Worm (Caenorhabditis elegans) whole organism, mixed stage, embryonic: Measurements from ENCODE around the gene T06E8.2.

Source experiments
- M03D4.4 ChIP-seq: sonication (generic microtip); optimal IDR thresholded peaks from 2 replicates; lab custom pipeline; 2017; ENCODE audit warnings: mild to moderate bottlenecking, missing genetic modification characterization, missing compliant biosample characterization
- bed-3 ChIP-seq: fragments of 200-800 bp; sonication (Bioruptor generic); optimal IDR thresholded peaks from 3 replicates; lab custom pipeline; 2018; ENCODE audit warnings: mild to moderate bottlenecking, missing genetic modification characterization, moderate library complexity, missing compliant biosample characterization
- blmp-1 ChIP-seq: fragments of 150-350 bp; optimal IDR thresholded peaks from 2 replicates; lab custom pipeline; 2014; ENCODE audit warnings: missing biosample characterization, missing genetic modification characterization
- ceh-39 ChIP-seq: fragments of 150-350 bp; optimal IDR thresholded peaks from 2 replicates; lab custom pipeline; 2014; ENCODE audit warnings: missing biosample characterization, missing genetic modification characterization
- ceh-43 ChIP-seq: fragments of 200-800 bp; sonication (Bioruptor generic); optimal IDR thresholded peaks from 2 replicates; lab custom pipeline; 2018; ENCODE audit warnings: mild to moderate bottlenecking, missing genetic modification characterization, moderate library complexity, missing compliant biosample characterization
- ceh-83 ChIP-seq: fragments of 200-800 bp; sonication (Bioruptor generic); optimal IDR thresholded peaks from 2 replicates; lab custom pipeline; 2018; ENCODE audit warnings: mild to moderate bottlenecking, missing genetic modification characterization, missing compliant biosample characterization
- ces-1 ChIP-seq: fragments of 150-350 bp; optimal IDR thresholded peaks from 2 replicates; lab custom pipeline; 2014; ENCODE audit warnings: missing biosample characterization, missing genetic modification reagents, missing genetic modification characterization
- cnd-1 ChIP-seq: fragments of 200-800 bp; sonication (Bioruptor generic); optimal IDR thresholded peaks from 2 replicates; lab custom pipeline; 2018; ENCODE audit warnings: mild to moderate bottlenecking, missing genetic modification characterization, missing compliant biosample characterization
- drap-1 ChIP-seq: fragments of 200-800 bp; sonication (Bioruptor generic); optimal IDR thresholded peaks from 3 replicates; lab custom pipeline; 2018; ENCODE audit warnings: mild to moderate bottlenecking, missing genetic modification characterization, missing compliant biosample characterization
- elt-1 ChIP-seq: sonication (generic microtip); optimal IDR thresholded peaks from 2 replicates; lab custom pipeline; 2017; ENCODE audit warnings: missing genetic modification characterization, mild to moderate bottlenecking, missing compliant biosample characterization, antibody characterized with exemption, moderate library complexity, borderline replicate concordance; ENCODE audit not compliant: insufficient read depth
- elt-3 ChIP-seq: fragments of 150-350 bp; optimal IDR thresholded peaks from 2 replicates; lab custom pipeline; 2014; ENCODE audit warnings: missing biosample characterization, missing genetic modification characterization
- flh-1 ChIP-seq: fragments of 200-800 bp; sonication (Bioruptor generic); optimal IDR thresholded peaks from 2 replicates; lab custom pipeline; 2018; ENCODE audit warnings: mild to moderate bottlenecking, missing genetic modification characterization, moderate library complexity, missing compliant biosample characterization
- ham-2 ChIP-seq: fragments of 200-800 bp; sonication (Bioruptor generic); optimal IDR thresholded peaks from 2 replicates; lab custom pipeline; 2018; ENCODE audit warnings: mild to moderate bottlenecking, missing genetic modification characterization, missing compliant biosample characterization
- hlh-1 ChIP-seq: fragments of 150-350 bp; optimal IDR thresholded peaks from 2 replicates; lab custom pipeline; 2014; ENCODE audit warnings: missing biosample characterization, missing genetic modification reagents, missing genetic modification characterization
- lin-13 ChIP-seq: fragments of 150-350 bp; optimal IDR thresholded peaks from 2 replicates; lab custom pipeline; 2014; ENCODE audit warnings: missing biosample characterization, missing genetic modification characterization
- lin-32 ChIP-seq: fragments of 200-800 bp; sonication (Bioruptor generic); optimal IDR thresholded peaks from 2 replicates; lab custom pipeline; 2018; ENCODE audit warnings: mild to moderate bottlenecking, missing genetic modification characterization, missing compliant biosample characterization
- lsy-2 ChIP-seq: fragments of 150-350 bp; optimal IDR thresholded peaks from 2 replicates; lab custom pipeline; 2014; ENCODE audit warnings: missing biosample characterization, missing genetic modification characterization
- mab-5 ChIP-seq: fragments of 150-350 bp; optimal IDR thresholded peaks from 2 replicates; lab custom pipeline; 2014; ENCODE audit warnings: missing biosample characterization, missing genetic modification characterization
- mep-1 ChIP-seq: fragments of 150-350 bp; optimal IDR thresholded peaks from 2 replicates; lab custom pipeline; 2017; ENCODE audit warnings: missing biosample characterization, missing genetic modification reagents, missing genetic modification characterization, inconsistent platforms
- mls-2 ChIP-seq: sonication (generic microtip); optimal IDR thresholded peaks from 2 replicates; lab custom pipeline; 2016; ENCODE audit warnings: mild to moderate bottlenecking, missing genetic modification characterization, moderate library complexity, missing compliant biosample characterization
- nhr-12 ChIP-seq: fragments of 150-350 bp; optimal IDR thresholded peaks from 2 replicates; lab custom pipeline; 2014; ENCODE audit warnings: missing biosample characterization, missing genetic modification characterization
- nhr-2 ChIP-seq: fragments of 150-350 bp; optimal IDR thresholded peaks from 2 replicates; lab custom pipeline; 2014; ENCODE audit warnings: missing biosample characterization, missing genetic modification characterization
- nhr-237 ChIP-seq: fragments of 150-350 bp; optimal IDR thresholded peaks from 2 replicates; lab custom pipeline; 2014; ENCODE audit warnings: missing biosample characterization, missing genetic modification characterization
- nhr-28 ChIP-seq: fragments of 150-350 bp; optimal IDR thresholded peaks from 2 replicates; lab custom pipeline; 2014; ENCODE audit warnings: missing biosample characterization, missing genetic modification characterization
- nhr-76 ChIP-seq: sonication (generic microtip); optimal IDR thresholded peaks from 2 replicates; lab custom pipeline; 2017; ENCODE audit warnings: missing biosample characterization, missing genetic modification characterization
- pha-4 ChIP-seq: fragments of 150-350 bp; optimal IDR thresholded peaks from 2 replicates; lab custom pipeline; 2018; ENCODE audit warnings: missing biosample characterization, missing genetic modification reagents, missing genetic modification characterization
- sem-2 ChIP-seq: fragments of 200-800 bp; sonication (Bioruptor generic); optimal IDR thresholded peaks from 2 replicates; lab custom pipeline; 2018; ENCODE audit warnings: mild to moderate bottlenecking, missing genetic modification characterization, missing compliant biosample characterization
- snpc-4 ChIP-seq: fragments of 150-350 bp; optimal IDR thresholded peaks from 2 replicates; lab custom pipeline; 2014; ENCODE audit warnings: missing biosample characterization, missing genetic modification characterization
- sptf-1 ChIP-seq: sonication (generic microtip); optimal IDR thresholded peaks from 2 replicates; lab custom pipeline; 2017; ENCODE audit warnings: mild to moderate bottlenecking, missing genetic modification characterization, moderate library complexity, missing compliant biosample characterization
- tbx-8 ChIP-seq: fragments of 200-800 bp; sonication (Bioruptor generic); optimal IDR thresholded peaks from 2 replicates; lab custom pipeline; 2018; ENCODE audit warnings: mild to moderate bottlenecking, missing genetic modification characterization, moderate library complexity, missing compliant biosample characterization
- unc-120 ChIP-seq: sonication (generic microtip); optimal IDR thresholded peaks from 2 replicates; lab custom pipeline; 2017; ENCODE audit warnings: missing genetic modification characterization, missing compliant biosample characterization; ENCODE audit not compliant: poor library complexity, severe bottlenecking
- unc-39 ChIP-seq: fragments of 150-350 bp; optimal IDR thresholded peaks from 2 replicates; lab custom pipeline; 2014; ENCODE audit warnings: missing biosample characterization, missing genetic modification characterization
- unc-62 ChIP-seq: fragments of 150-350 bp; optimal IDR thresholded peaks from 2 replicates; lab custom pipeline; 2014; ENCODE audit warnings: missing biosample characterization, missing genetic modification reagents, missing genetic modification characterization
- zip-8 ChIP-seq: fragments of 150-350 bp; optimal IDR thresholded peaks from 2 replicates; lab custom pipeline; 2014; ENCODE audit warnings: missing biosample characterization, missing genetic modification characterization
- ztf-11 ChIP-seq: fragments of 150-350 bp; optimal IDR thresholded peaks from 2 replicates; lab custom pipeline; 2014; ENCODE audit warnings: missing biosample characterization, missing genetic modification characterization

Gene T06E8.2

ce11 chrV:10047189-10047588, 11.0 kb upstream of the T06E8.2 start:
- TF ChIP-seq nhr-28 (tag; lab: Kevin White, UChicago) (no peak), pha-4 (tag; lab: Kevin White, UChicago) (no peak), M03D4.4 (no peak), sptf-1 (tag; lab: Kevin White, UChicago) (no peak), tbx-8 (no peak), unc-39 (tag; lab: Kevin White, UChicago) (no peak), hlh-1 (no peak), lin-32 (GFP tag; lab: Kevin White, UChicago) (no peak), snpc-4 (tag; lab: Kevin White, UChicago) (no peak), sem-2 (GFP tag; lab: Kevin White, UChicago) (no peak), nhr-2 (tag; lab: Kevin White, UChicago) (no peak), ces-1 (no peak)

ce11 chrV:10046503-10046902, 10.3 kb upstream of the T06E8.2 start:
- TF ChIP-seq hlh-1 (no peak), ceh-43 (GFP tag; lab: Kevin White, UChicago) (no peak), sem-2 (GFP tag; lab: Kevin White, UChicago) (no peak), ham-2 (GFP tag; lab: Kevin White, UChicago) (no peak), ceh-83 (no peak), snpc-4 (tag; lab: Kevin White, UChicago) (no peak), lin-13 (tag; lab: Kevin White, UChicago) (no peak), ces-1 (peak; percentile 10)

ce11 chrV:10044735-10045134, 8.5 kb upstream of the T06E8.2 start:
- no peak for TF ChIP-seq nhr-237 (tag; lab: Kevin White, UChicago)
- TF ChIP-seq unc-39 (tag; lab: Kevin White, UChicago), result no peak
- TF ChIP-seq lin-32 (GFP tag; lab: Kevin White, UChicago), result no peak
- TF ChIP-seq elt-3 (tag; lab: Kevin White, UChicago), result no peak
- no peak for TF ChIP-seq hlh-1
- TF ChIP-seq tbx-8, result no peak
- no peak for TF ChIP-seq ceh-83
- no peak for TF ChIP-seq sptf-1 (tag; lab: Kevin White, UChicago)
- TF ChIP-seq ces-1, result no peak
- no peak for TF ChIP-seq ztf-11

- peak; percentile 3 for TF ChIP-seq sptf-1 (tag; lab: Kevin White, UChicago)
- TF ChIP-seq ham-2 (GFP tag; lab: Kevin White, UChicago), result no peak
- TF ChIP-seq, all 35 proteins: peak for 1
Observed at ce11 chrV:10043234-10043796, 7.1 kb upstream of the T06E8.2 start, which contains the start of gene T06E8.8. Gene T06E8.8, plus strand, starts transcription at chrV:10043746.

ce11 chrV:10042254-10042653, 6.0 kb upstream of the T06E8.2 start:
- TF ChIP-seq unc-39 (tag; lab: Kevin White, UChicago), result no peak
- TF ChIP-seq bed-3 (GFP tag; lab: Kevin White, UChicago), result no peak
- TF ChIP-seq ceh-83, result no peak
- no peak for TF ChIP-seq flh-1
- TF ChIP-seq sem-2 (GFP tag; lab: Kevin White, UChicago), result no peak
- peak; percentile 52 for TF ChIP-seq nhr-237 (tag; lab: Kevin White, UChicago)
- no peak for TF ChIP-seq zip-8 (tag; lab: Kevin White, UChicago)
- no peak for TF ChIP-seq lin-32 (GFP tag; lab: Kevin White, UChicago)
- no peak for TF ChIP-seq blmp-1 (tag; lab: Kevin White, UChicago)
- TF ChIP-seq mep-1, result peak; percentile 51
- TF ChIP-seq ces-1, result peak; percentile 77
- peak; percentile 71 for TF ChIP-seq unc-62 (GFP tag; lab: Kevin White, UChicago)
- no peak for TF ChIP-seq unc-120
- no peak for TF ChIP-seq cnd-1 (tag; lab: Kevin White, UChicago)
- no peak for TF ChIP-seq nhr-12
- TF ChIP-seq elt-1, result no peak
- peak; percentile 28 for TF ChIP-seq hlh-1
- TF ChIP-seq drap-1 (GFP tag; lab: Kevin White, UChicago), result no peak
- TF ChIP-seq tbx-8, result no peak
- TF ChIP-seq mab-5, result no peak
- no peak for TF ChIP-seq ham-2 (GFP tag; lab: Kevin White, UChicago)
- TF ChIP-seq snpc-4 (tag; lab: Kevin White, UChicago), result no peak
- no peak for TF ChIP-seq elt-3 (tag; lab: Kevin White, UChicago)
- no peak for TF ChIP-seq nhr-28 (tag; lab: Kevin White, UChicago)
- no peak for TF ChIP-seq nhr-76 (tag; lab: Kevin White, UChicago)
- TF ChIP-seq ceh-43 (GFP tag; lab: Kevin White, UChicago), result no peak
- no peak for TF ChIP-seq mls-2 (tag; lab: Kevin White, UChicago)
- TF ChIP-seq M03D4.4, result no peak
- TF ChIP-seq nhr-2 (tag; lab: Kevin White, UChicago), result peak; percentile 0
- TF ChIP-seq pha-4 (tag; lab: Kevin White, UChicago), result peak; percentile 77
- TF ChIP-seq lin-13 (tag; lab: Kevin White, UChicago), result peak; percentile 45
- TF ChIP-seq lsy-2, result peak; percentile 95
- TF ChIP-seq ceh-39, result peak; percentile 3
- TF ChIP-seq sptf-1 (tag; lab: Kevin White, UChicago), result no peak
- no peak for TF ChIP-seq ztf-11
